Fruit fly (Drosophila melanogaster) Kc167 (cell line): Measurements from ENCODE around the gene Alg2.

Experiments used
- Myc ChIP-seq: fragments of >200 bp; optimal IDR thresholded peaks from 2 replicates; lab custom pipeline; 2017; ENCODE audit warnings: missing external identifiers
- Sin3A ChIP-seq: fragments of >200 bp; optimal IDR thresholded peaks from 2 replicates; lab custom pipeline; 2018; ENCODE audit warnings: missing external identifiers
- h ChIP-seq: fragments of >200 bp; optimal IDR thresholded peaks from 3 replicates; lab custom pipeline; 2018; ENCODE audit warnings: missing external identifiers
- insv ChIP-seq: fragments of >200 bp; optimal IDR thresholded peaks from 3 replicates; lab custom pipeline; 2018; ENCODE audit warnings: missing external identifiers
- psq ChIP-seq: fragments of >200 bp; optimal IDR thresholded peaks from 2 replicates; lab custom pipeline; 2017; ENCODE audit warnings: missing external identifiers
- ttk ChIP-seq: sonication (Bioruptor generic); optimal IDR thresholded peaks from 2 replicates; lab custom pipeline; 2017; ENCODE audit warnings: missing external identifiers

The Alg2 gene

dm6 chr3L:3127544-3127943 is 16.1 kb upstream of the Alg2 start, which contains the start of gene promL:
promL (minus strand) TSS chr3L:3127724.
- TF ChIP-seq psq (lab: Kevin White, UChicago) = no peak

DNA sequence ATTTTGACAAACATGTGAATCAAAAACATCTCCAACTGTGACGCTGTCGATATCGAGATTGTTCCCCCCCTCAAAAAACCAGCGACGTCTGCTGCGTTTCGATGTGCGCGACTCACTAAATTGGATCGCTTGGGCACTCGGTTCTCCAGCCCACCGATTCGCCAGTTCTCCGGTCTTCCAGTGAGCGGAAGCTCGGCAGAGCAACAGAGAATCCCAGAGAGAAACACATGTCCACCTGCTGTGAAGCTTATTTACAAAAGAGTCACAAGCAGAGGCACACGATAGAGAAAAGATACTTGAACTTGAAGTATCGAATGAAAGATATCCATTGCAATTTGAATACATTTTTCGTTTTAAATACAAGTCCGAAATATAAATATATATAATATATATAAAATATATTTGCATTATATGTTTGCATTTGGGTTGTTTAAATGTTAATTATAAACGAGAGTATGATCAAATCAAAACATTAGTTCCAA is 9.5 kb upstream of the Alg2 start:
- TF ChIP-seq psq (lab: Kevin White, UChicago) (no peak), ttk (no peak), Sin3A (lab: Kevin White, UChicago) (no peak), h (lab: Kevin White, UChicago) (no peak), insv (lab: Kevin White, UChicago) (no peak), Myc (lab: Kevin White, UChicago) (no peak)

dm6 chr3L:3141411-3141810 is 2.2 kb upstream of the Alg2 start:
- TF ChIP-seq Sin3A (lab: Kevin White, UChicago) = no peak
- TF ChIP-seq insv (lab: Kevin White, UChicago) = no peak
- no peak for TF ChIP-seq ttk
- TF ChIP-seq h (lab: Kevin White, UChicago) = no peak
- TF ChIP-seq psq (lab: Kevin White, UChicago) = no peak
- TF ChIP-seq Myc (lab: Kevin White, UChicago) = no peak

DNA sequence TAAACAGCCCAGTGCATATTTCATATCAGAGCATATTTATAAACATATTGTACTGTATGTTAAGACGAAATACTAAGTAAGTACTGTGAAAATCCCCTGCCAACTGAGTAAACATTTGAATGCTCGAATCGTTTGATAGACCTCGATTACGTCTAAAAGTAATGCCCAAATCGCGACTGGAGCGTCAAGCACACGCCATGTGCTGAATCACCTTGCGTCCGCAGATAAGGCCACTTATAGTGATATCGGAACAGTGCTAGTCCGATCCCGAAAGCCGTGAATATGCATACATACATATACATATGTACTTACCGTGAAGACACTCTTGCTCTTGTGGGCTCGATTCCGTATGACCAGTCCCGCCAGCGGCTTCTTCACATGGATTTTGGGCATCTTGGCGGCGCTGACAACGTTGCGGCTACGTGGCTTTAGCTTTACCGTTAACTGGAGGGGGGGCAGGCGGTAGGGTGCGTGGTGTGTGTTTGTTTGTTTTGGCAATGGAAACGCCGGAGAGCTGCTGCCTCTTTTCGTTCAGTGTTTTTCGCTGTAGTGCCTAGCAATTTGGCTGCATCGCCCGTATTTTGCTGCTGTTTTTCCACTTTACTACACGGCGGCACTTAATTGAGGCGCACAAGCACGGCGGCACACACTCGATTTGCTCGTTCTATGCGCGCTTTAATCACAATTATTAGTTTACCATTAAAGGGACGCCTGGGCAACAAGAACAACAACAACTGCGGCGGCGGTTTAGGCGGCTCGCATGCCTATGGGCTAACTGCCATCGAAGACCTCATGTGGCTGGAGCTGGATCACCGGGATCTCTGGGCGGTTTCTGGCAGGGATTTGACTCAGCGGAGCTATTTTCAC is 859 bp upstream of the Alg2 start:
- no peak for TF ChIP-seq insv (lab: Kevin White, UChicago)
- TF ChIP-seq h (lab: Kevin White, UChicago) = no peak
- TF ChIP-seq psq (lab: Kevin White, UChicago) = no peak
- no peak for TF ChIP-seq Sin3A (lab: Kevin White, UChicago)
- TF ChIP-seq Myc (lab: Kevin White, UChicago) = no peak

- TF ChIP-seq Sin3A (lab: Kevin White, UChicago) (no peak), Myc (lab: Kevin White, UChicago) (no peak), psq (lab: Kevin White, UChicago) (no peak), h (lab: Kevin White, UChicago) (no peak), insv (lab: Kevin White, UChicago) (no peak), ttk (no peak)
Observed at dm6 chr3L:3148125-3149059, 4.8 kb downstream of the Alg2 start, which contains the start of the genes Usp5 and BtbVII. Usp5 (minus strand) TSS chr3L:3148358. BtbVII (plus strand) TSS chr3L:3148646.

DNA sequence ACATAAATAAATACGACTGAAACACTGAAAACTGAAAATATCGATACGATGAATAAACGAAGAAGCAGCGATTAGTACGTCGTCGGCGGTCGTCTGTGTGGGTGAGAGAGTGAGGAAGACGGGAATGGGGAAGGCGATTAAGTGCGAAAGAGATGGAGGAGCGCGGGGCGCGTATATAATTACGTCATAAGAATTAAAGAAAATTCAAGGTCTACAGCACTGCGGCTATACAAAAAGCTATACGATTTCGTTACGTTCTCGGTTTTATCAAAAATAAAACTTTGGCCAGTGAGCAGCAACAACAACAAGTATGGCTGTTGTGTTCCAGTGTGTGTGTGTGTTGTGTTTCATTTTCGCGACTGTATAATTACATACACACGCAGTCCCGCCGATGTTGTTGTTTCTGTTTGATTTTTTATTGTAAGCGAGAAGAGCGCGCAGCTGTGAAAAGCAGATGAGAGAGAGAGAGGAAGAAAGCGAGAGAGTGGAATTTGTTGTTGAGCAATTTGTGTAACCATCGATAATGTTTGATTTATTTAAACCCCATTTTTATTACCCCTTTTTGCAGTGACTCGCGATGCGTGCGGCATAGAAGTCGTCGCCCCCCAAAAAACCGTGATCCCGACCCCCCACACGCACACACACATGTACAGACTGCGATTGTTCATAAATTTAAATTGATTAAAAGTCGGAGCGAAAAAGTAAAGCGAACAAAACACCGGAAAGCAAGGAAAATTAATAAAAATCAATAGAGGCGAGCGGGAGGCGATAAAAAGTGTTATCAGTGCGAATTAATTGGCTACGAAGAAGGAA is 5.7 kb downstream of the Alg2 start:
- TF ChIP-seq Myc (lab: Kevin White, UChicago) = no peak
- no peak for TF ChIP-seq Sin3A (lab: Kevin White, UChicago)
- no peak for TF ChIP-seq ttk
- no peak for TF ChIP-seq insv (lab: Kevin White, UChicago)
- no peak for TF ChIP-seq psq (lab: Kevin White, UChicago)
- no peak for TF ChIP-seq h (lab: Kevin White, UChicago)

DNA sequence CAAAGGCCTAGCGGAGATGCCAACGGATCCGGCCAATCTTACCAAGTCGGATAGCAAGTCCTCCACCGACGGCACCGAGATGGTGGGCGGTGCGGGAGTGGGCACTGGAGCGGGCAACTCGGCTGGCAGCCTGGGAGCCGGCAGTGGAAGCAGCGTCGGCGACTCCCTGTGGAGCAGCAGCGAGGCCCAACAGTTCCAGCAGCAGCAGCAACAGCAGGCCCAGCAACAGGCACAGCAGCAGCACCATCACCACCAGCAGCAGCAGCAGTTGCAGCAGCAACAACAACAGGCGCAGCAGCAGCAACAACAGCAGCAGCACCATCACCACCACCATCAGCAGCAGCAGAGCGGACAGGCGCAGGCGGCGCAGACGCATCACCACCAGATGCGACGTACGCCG is 6.8 kb downstream of the Alg2 start:
- TF ChIP-seq Sin3A (lab: Kevin White, UChicago) (no peak), psq (lab: Kevin White, UChicago) (no peak), insv (lab: Kevin White, UChicago) (no peak), Myc (lab: Kevin White, UChicago) (no peak), ttk (no peak), h (lab: Kevin White, UChicago) (no peak)

DNA sequence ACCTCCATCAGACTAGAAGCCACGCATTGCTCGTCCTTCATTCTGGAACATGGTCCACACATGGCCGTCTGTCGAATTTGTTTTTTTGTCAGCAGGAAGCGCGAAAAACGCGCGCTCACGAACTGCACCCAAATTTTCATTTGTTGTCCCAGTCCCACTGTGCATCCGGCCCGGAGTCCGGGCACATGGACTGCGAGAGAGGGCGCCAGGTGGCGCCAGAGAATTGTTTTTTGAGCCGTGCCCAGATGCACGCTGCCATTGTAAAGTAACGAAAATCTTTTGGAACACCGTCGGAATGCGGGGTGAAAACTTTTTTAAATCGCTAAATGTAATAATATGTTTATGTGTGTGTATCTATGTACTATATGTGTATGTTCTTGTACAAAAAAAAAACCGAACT is 14.0 kb downstream of the Alg2 start:
- TF ChIP-seq Sin3A (lab: Kevin White, UChicago) (no peak), ttk (no peak), Myc (lab: Kevin White, UChicago) (no peak), insv (lab: Kevin White, UChicago) (no peak), h (lab: Kevin White, UChicago) (no peak), psq (lab: Kevin White, UChicago) (no peak)

DNA sequence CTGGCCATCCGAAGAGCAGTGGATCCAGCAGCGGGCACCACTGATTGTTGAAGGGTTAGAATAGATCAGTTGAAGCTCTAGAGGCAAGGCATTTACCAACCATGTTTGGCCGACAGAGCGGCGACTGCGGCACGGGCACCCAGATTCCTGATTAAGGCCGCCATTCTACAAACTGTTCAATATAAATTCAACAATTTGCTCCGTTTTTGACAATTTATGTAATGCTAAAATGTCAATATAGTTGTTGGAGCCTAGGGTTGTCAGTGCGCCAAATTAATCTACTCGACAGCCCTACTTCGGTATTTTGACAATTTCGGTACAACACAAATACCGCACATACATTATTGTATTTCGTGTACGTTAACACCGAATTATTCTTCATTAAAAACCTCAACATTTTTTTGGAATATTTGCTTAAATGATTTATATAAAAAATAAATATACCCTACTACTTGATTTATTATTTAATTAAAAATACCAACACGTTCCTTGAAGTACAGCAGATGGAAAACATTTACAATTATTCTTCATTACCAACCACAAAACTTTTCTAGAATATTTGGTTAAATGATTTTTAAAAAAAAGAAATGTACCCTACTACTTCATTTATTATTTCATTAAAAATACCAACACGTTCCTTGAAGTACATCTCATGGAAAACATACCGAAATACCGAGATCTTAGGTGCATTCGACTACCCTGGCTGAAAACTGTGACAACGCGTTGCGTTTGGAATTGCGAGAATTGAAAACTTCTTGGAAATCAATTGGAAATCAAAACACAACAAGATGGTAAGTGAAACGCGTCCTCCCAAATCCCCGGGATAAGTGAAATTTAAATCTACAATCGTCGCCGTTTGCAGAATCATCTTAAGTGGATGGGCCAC is 15.9 kb downstream of the Alg2 start, which contains the start of the genes ND-30 and CG15812:
ND-30 (minus strand) TSS at position 270 of the 886 bp plus-strand sequence.
CG15812 (plus strand) TSS at position 683 of the 886 bp plus-strand sequence.
- TF ChIP-seq Sin3A (lab: Kevin White, UChicago) (no peak), h (lab: Kevin White, UChicago) (peak; percentile 37)

DNA sequence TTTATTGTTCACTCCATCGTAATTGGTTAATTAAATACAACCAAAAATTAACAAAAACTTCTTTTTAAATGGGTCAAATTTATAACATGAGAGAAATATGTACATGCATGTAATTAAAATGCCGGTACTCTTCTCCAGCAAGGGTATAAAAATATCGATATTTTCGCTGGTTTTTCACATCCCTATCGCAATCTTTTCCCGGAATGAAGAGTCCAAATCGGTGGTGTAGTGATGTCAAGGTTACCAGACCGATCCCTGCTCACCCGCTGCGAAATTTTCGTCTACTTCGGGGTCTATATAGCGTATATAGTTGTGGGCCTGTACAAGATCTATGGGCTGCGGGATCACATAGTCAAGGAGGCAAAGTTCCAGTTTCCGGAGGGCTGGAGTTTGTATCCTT is 18.4 kb downstream of the Alg2 start, which contains the start of gene rasp:
rasp (plus strand) TSS at position 213 of the 400 bp plus-strand sequence.
- no peak for TF ChIP-seq insv (lab: Kevin White, UChicago)
- TF ChIP-seq Sin3A (lab: Kevin White, UChicago) = no peak
- TF ChIP-seq psq (lab: Kevin White, UChicago) = no peak
- TF ChIP-seq Myc (lab: Kevin White, UChicago) = no peak
- TF ChIP-seq h (lab: Kevin White, UChicago) = no peak
- no peak for TF ChIP-seq ttk
